Worm (Caenorhabditis elegans): Measurements from ENCODE around the gene idpp-6.

ce11 chrX:6823218-6823979, 40.4 kb downstream of the idpp-6 start, which contains the start of gene gei-15:
- TF ChIP-seq nhr-6 (tag; optimal IDR thresholded peaks at IDR 0.05): no peak
- TF ChIP-seq nhr-237 (tag; optimal IDR thresholded peaks at IDR 0.05): no peak
- no peak for TF ChIP-seq elt-1 (tag; optimal IDR thresholded peaks at IDR 0.05)
- no peak for TF ChIP-seq alr-1 (tag; optimal IDR thresholded peaks at IDR 0.05)
- no peak for TF ChIP-seq nhr-77 (tag; optimal IDR thresholded peaks at IDR 0.05)
- TF ChIP-seq unc-62 (GFP tag; optimal IDR thresholded peaks at IDR 0.05): no peak
- no peak for TF ChIP-seq ama-1 (optimal IDR thresholded peaks at IDR 0.05)
- TF ChIP-seq ztf-1 (GFP tag; conservative IDR thresholded peaks at IDR 0.05): no peak
